Fruit fly (Drosophila melanogaster): ENCODE data around the gene osi.

Gene osi

dm6 chr2L:16845179-16845578 lies 42.6 kb downstream of the osi start:
- TF ChIP-seq CG3032 (tag; optimal IDR thresholded peaks at IDR 0.05) (no peak), fkh (GFP tag; optimal IDR thresholded peaks at IDR 0.05) (peak; percentile 13)

DNA sequence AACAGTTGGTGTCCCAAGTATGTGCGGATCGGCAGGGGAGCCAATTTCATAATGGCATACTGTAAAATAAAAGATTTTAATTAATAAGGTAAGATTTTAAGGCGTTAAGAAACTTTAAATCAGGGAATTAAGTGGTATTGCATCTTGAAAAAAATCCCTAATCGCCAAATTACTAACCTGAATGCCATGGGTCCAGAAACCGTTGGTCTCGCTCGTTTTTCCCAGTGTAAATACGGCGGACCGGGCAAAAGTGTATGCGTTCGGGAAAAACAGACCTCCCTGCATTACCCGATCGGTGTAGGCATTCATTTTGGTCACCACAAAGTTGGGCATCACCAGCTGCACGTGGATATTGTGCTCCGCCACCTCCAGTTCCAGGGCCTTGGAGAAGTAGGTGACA lies 44.4 kb downstream of the osi start:
- TF ChIP-seq CG6276 (GFP tag; optimal IDR thresholded peaks at IDR 0.05) (peak; percentile 48), net (GFP tag; optimal IDR thresholded peaks at IDR 0.05) (peak; percentile 41), CG1621 (tag; optimal IDR thresholded peaks at IDR 0.05) (no peak), topi (GFP tag; optimal IDR thresholded peaks at IDR 0.05) (peak; percentile 65), Blimp-1 (GFP tag; optimal IDR thresholded peaks at IDR 0.05) (no peak), CG3032 (tag; optimal IDR thresholded peaks at IDR 0.05) (no peak), CG3919 (GFP tag; optimal IDR thresholded peaks at IDR 0.05) (peak; percentile 50), CG31627 (GFP tag; optimal IDR thresholded peaks at IDR 0.05) (peak; percentile 46), fd59A (GFP tag; optimal IDR thresholded peaks at IDR 0.05) (no peak), ss (GFP tag; optimal IDR thresholded peaks at IDR 0.05) (no peak), Smox (GFP tag; optimal IDR thresholded peaks at IDR 0.05) (peak; percentile 54), Sox102F (GFP tag; optimal IDR thresholded peaks at IDR 0.05) (peak; percentile 61), eg (GFP tag; IDR thresholded peaks at IDR 0.05) (peak; percentile 48; the same call in 1 of the 3 replicates), CG7368 (GFP tag; optimal IDR thresholded peaks at IDR 0.05) (peak; percentile 4), Ets21C (GFP tag; optimal IDR thresholded peaks at IDR 0.05) (peak; percentile 16), Hr4 (GFP tag; optimal IDR thresholded peaks at IDR 0.05) (peak; percentile 24), CG6854 (GFP tag; optimal IDR thresholded peaks at IDR 0.05) (no peak), acj6 (GFP tag; optimal IDR thresholded peaks at IDR 0.05) (peak; percentile 21), CG11762 (GFP tag; optimal IDR thresholded peaks at IDR 0.05; ENCODE audit: insufficient read depth) (no peak), OdsH (GFP tag; optimal IDR thresholded peaks at IDR 0.05) (peak; percentile 42), CG6808 (GFP tag; optimal IDR thresholded peaks at IDR 0.05) (no peak), cyc (GFP tag; optimal IDR thresholded peaks at IDR 0.05) (peak; percentile 69), CG10631 (GFP tag; optimal IDR thresholded peaks at IDR 0.05) (no peak), Sox15 (GFP tag; optimal IDR thresholded peaks at IDR 0.05) (peak; percentile 10), CG11902 (GFP tag; optimal IDR thresholded peaks at IDR 0.05) (no peak), fd85E (GFP tag; optimal IDR thresholded peaks at IDR 0.05) (no peak), spab (GFP tag; optimal IDR thresholded peaks at IDR 0.05) (no peak), lz (GFP tag; optimal IDR thresholded peaks at IDR 0.05) (peak; percentile 47), pdm3 (GFP tag; optimal IDR thresholded peaks at IDR 0.05) (peak; percentile 17), Gug (GFP tag; IDR thresholded peaks at IDR 0.05) (peak; percentile 22; the same call in 1 of the 2 replicates), salr (GFP tag; optimal IDR thresholded peaks at IDR 0.05) (no peak), CG34406 (GFP tag; optimal IDR thresholded peaks at IDR 0.05) (peak; percentile 35), CG8632 (GFP tag; optimal IDR thresholded peaks at IDR 0.05) (no peak), CG15336 (GFP tag; IDR thresholded peaks at IDR 0.05) (peak; percentile 50; the same call in 1 of the 2 replicates), achi (GFP tag; optimal IDR thresholded peaks at IDR 0.05) (peak; percentile 32), Hr38 (GFP tag; optimal IDR thresholded peaks at IDR 0.05) (no peak), Eip75B (GFP tag; optimal IDR thresholded peaks at IDR 0.05) (no peak), CG6163 (GFP tag; IDR thresholded peaks at IDR 0.05) (no peak; the same call in 2 of the 3 replicates), fkh (GFP tag; optimal IDR thresholded peaks at IDR 0.05) (no peak), svp (GFP tag) (peak; percentile 70), Hr39 (GFP tag; optimal IDR thresholded peaks at IDR 0.05) (peak; percentile 66), Sox14 (GFP tag; optimal IDR thresholded peaks at IDR 0.05) (peak; percentile 39), Met (GFP tag; optimal IDR thresholded peaks at IDR 0.05) (peak; percentile 68), CG32006 (GFP tag; optimal IDR thresholded peaks at IDR 0.05) (peak; percentile 21), Eip93F (GFP tag; optimal IDR thresholded peaks at IDR 0.05) (no peak), CG6792 (GFP tag; optimal IDR thresholded peaks at IDR 0.05) (peak; percentile 3), Eip78C (GFP tag) (peak; percentile 62), esn (GFP tag; optimal IDR thresholded peaks at IDR 0.05) (peak; percentile 72), CG4318 (GFP tag; optimal IDR thresholded peaks at IDR 0.05) (no peak), CG10669 (GFP tag; optimal IDR thresholded peaks at IDR 0.05) (no peak)
